Fruit fly (Drosophila melanogaster) whole organism, larva: ENCODE data around the gene KaiR1D.

Experiments
- noc ChIP-seq: fragments of 200-800 bp; sonication (Bioruptor generic); optimal IDR thresholded peaks from 3 replicates; lab custom pipeline; 2019; ENCODE audit warnings: missing biosample characterization, mild to moderate bottlenecking, missing genetic modification characterization, moderate library complexity

KaiR1D gene

DNA sequence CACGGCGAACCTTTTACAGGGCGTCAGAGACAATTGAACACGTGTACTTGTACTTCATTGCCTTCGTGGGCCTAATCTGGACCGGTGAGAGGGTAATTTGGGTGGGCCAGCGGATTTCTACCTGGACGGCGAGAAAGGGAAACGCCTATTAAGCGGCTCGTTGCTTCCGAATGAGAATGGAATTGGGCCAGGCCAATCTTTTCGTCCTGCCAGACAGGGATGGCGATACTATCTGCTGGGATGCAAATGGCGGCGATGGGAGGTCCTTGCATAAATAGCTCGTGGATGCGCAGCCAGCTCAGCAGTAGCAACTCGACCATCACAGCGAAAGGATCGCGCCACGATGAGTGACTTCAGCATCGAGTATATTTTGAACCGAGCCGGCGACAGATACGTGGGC, 19.3 kb downstream of the KaiR1D start, which contains the start of gene CG15696:
Gene CG15696, plus strand, starts transcription at position 301 of the 400 bp plus-strand sequence.
- no peak for TF ChIP-seq noc

dm6 chr3R:20846316-20846715, 19.7 kb downstream of the KaiR1D start:
- TF ChIP-seq noc, result no peak

DNA sequence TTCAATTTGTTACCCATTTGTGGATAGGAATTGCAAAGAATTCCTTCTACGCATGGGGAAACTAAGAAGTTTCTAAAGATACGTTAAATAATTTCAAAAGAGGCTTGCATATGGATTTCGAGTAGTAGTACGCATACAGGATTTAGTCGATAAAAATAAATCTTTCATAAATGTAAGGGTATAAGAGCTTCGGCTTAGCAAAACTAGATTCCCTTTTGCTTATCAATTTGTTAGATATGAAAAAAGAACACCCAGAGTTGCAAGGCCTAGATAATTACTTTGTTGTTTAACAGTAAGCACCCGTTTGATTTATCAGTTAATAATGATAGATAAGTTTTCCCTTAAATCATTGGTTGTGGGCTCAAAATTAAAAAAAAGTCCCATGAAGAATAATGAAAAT, 20.5 kb downstream of the KaiR1D start:
- no peak for TF ChIP-seq noc

DNA sequence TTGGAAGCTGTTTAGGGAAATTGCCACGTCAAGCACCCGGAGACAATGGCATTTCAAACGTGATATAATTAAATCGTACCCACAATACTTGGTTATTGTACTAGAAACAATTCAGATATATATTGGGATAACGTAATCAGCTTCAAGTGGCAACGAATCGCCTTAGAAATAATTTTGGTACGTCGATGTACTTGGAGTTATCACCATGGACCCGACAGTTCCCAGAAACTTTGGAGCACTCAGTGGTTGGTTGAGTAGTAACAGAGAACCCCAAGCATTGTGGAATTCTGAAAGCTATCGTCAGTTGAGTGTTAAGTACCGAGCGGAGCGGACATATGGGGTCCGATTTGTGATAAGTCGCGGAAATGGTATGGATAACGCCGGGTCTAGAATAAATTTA, 24.2 kb downstream of the KaiR1D start, which contains the start of gene CG15695:
Gene CG15695, plus strand, starts transcription at position 301 of the 400 bp plus-strand sequence.
- TF ChIP-seq noc, result no peak

dm6 chr3R:20838787-20839186, 27.2 kb downstream of the KaiR1D start:
- TF ChIP-seq noc, result no peak

DNA sequence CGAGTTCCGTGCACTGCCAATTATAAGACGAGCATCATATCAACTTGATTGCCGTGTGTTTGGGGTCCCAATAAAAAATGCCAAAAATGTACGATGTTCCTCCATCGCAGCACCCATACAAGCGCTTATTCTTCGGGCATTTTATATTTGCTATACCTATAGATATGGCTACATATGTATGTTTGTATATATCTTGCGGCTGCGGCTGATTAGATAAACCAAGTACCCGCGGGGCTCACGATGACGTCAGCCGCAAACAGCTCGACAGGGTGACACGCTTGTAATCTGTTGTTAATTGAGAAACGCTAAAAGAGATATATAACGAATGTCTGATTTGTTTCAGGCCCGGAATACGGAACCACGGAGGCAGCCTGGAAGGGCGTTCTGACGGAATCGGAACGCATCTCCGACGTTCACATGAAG, 28.8 kb downstream of the KaiR1D start:
- TF ChIP-seq noc, result peak; percentile 32

DNA sequence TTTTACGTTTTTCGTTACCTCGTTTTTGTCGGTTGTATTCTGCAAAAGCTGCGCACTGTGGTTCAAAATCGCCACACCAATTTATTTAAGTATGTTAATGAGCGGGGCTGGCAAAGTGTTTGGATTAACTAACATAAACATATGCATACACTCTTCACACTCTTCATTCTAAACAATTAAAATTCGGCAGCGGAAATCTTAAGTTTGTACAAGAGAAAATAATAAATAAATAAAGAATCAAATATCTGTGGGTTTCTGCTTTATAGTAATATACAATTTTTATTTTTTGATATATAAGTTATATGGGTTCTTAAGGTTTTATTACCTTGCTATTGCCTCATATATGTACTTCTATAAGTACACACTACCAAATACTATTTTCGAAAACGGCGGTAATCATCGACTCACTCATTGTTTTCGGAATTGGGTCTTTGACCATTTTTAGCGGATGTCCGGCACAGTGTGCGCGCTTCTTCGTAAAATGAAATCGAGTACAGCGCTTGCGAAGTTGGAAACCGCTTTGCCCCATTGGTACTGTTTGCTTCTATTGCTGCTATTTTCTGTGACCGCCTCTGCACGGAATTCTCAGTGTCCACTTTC, 29.7 kb downstream of the KaiR1D start:
- no peak for TF ChIP-seq noc

DNA sequence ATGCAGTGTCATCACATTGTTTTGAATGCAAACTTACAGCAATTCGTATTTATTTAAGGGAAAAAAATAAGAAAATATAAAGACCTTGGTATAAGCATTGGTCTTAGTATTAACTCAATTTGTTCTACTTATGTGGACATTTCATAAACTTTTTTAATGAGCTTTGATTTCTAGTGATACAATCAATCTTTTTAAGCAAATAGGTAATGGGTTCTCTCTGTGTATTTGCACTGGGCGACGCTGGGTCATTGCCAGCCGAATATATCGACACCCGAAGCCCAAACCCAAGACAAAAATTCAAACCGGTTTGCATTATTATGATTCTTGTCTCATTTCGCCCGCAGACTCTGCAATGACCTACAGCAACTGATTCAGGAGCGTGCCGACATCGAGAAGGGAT, 30.5 kb downstream of the KaiR1D start:
- TF ChIP-seq noc, result no peak

- peak; percentile 16 for TF ChIP-seq noc
Measured at dm6 chr3R:20834770-20835183, 31.3 kb downstream of the KaiR1D start.

DNA sequence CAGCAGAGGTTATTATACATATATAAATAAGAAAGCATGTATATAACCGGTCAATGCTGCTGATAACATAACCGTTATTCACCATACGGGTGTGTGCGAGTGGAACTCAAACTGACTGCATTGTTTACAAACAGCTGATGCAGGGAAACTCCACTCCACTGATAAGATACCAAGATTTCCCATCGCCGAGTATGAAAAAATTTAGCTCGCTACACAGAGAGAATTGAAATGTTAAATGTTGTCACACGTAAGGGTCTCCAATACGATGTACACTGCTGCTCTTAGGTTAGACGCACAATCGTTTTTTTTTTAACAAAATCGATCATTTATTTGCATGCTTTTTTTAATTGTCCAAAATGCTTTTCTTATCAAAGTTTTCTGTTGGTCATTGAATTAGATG, 32.4 kb downstream of the KaiR1D start:
- no peak for TF ChIP-seq noc

- peak; percentile 62 for TF ChIP-seq noc
Measured at dm6 chr3R:20832689-20833524, 33.1 kb downstream of the KaiR1D start, which contains the start of gene Synd. Gene Synd (plus strand): TSS chr3R:20832799.

DNA sequence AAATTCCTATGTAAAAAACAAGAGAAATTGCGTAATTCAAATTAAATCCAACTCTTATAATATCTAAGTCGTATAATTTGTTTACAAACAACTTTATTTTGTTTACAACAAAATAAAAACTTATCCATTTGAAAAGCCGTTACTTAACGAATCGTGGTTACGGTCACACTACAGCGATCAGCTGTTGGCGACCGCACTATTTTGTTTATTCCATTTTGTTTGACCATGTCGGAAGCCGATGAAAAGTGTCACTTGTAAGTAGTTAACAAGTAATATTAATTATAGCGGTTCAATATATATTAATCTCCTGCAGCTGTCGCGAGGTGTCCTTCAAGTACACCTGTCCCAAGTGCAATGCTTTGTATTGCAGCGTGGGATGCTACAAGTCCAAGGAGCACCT, 35.1 kb downstream of the KaiR1D start, which contains the start of gene CG31223:
Gene CG31223, plus strand, starts transcription at position 165 of the 400 bp plus-strand sequence.
- TF ChIP-seq noc, result no peak

DNA sequence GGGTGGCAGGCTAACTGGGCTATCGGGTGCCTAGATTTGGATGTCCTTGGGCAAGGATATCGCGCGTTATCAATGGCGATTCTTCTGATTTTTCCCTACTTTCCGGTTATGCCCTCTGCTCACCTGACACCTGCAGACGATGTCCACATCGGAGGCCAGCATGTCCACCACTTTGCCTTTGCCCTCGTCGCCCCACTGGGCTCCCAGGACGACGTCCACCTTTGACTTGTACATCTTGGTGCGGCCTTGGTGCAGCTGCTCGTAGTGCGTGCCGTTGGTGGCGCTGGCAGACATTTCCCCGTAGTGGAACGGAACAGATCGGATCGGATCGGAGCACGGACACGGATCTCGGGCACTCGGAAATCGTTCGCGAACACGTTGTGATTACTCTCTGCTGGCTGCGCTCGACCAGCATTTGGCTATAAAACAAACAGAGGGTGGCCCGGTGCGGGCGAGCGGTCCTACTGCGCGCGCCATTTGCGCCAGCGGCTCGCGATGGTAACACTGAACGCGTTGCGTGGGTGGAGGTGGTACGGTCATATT, 35.8 kb downstream of the KaiR1D start, which contains the start of gene Adss:
Gene Adss, minus strand, starts transcription at position 428 of the 543 bp plus-strand sequence.
- peak; percentile 45 for TF ChIP-seq noc

DNA sequence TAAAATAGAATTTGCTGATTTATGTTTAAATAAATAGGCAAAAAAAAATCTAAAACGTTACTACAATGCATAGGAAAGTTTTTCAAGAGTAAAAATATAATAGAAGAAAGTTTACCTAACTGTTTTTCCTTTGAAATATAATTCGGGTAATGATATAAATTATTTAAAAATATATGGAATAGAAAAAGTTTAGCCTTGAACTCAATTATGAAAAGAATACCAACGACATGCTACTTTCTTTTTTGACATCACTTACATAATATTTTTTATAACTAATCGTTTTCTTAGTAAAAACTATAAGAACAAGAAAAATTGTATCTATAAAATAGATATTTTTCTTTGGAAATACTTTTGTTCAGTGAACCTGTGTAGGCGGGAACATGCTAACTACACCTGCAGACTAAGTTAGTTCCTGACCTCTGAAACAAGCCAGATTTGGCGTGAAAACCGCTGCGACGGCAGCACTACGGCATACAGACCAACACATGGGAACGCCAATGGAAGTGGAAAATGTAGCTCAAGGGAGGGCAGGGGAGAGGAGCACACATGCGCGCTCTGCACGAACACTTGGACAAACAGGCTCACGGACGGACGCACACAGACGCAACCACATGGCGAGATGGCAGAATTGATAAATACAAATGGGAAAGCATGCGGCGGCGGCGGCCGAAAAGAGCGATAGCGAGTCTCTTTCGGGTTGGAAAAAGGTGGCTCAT, 36.5 kb downstream of the KaiR1D start:
- no peak for TF ChIP-seq noc

- peak; percentile 70 for TF ChIP-seq noc
Measured at dm6 chr3R:20828520-20829415, 37.3 kb downstream of the KaiR1D start.

DNA sequence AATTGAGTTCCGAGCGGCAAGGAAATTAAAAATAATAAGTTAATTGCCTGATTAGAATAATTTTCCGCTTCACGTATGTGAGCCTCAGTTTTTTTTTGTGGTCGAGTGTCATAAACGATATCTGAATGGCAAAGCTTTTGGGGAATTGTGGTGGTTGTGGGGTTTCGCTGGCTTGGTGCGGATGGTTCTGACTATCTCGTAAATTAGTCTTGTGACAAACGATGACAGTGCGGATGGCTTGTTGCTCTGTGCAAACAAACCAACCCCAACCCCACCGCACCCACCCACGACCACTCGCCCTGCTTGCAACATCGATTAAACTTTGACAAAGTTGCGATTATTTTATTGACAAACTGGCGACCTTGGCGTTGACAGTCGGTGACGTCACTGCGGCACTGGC, 39.1 kb downstream of the KaiR1D start:
- TF ChIP-seq noc, result no peak
